Fruit fly (Drosophila melanogaster): ENCODE data around the gene drn.

The drn gene

dm6 chr3R:9399074-9399473, 59.1 kb downstream of the drn start:
- TF ChIP-seq psq (optimal IDR thresholded peaks at IDR 0.05) = no peak
- TF ChIP-seq Myc (optimal IDR thresholded peaks at IDR 0.05) = no peak
- no peak for TF ChIP-seq Sin3A (optimal IDR thresholded peaks at IDR 0.05)
- TF ChIP-seq insv (optimal IDR thresholded peaks at IDR 0.05) = no peak
- no peak for TF ChIP-seq ttk (optimal IDR thresholded peaks at IDR 0.05)
- no peak for TF ChIP-seq h (optimal IDR thresholded peaks at IDR 0.05)

DNA sequence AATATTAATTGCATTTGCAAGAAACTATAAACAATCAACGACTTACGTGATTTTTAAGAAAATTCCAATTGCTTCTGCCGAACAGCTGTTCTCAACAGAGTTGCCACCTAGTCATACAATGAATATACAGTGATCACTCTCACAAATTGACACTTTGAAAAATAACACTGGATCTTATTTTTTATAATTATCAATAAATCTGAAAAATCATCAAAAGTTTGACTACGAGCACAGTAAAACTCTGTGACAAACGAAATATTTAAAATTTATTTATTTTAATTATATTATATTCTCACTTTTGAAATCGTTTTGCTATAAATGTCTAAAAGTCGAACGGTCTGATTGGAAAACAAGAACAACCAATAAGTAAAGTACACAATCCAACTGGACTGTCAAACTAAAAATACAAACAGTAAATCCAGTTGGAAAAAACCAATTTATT, 60.0 kb downstream of the drn start, which contains the start of gene CG34117:
Gene CG34117, minus strand, starts transcription at position 103 of the 442 bp plus-strand sequence.
- TF ChIP-seq ttk (optimal IDR thresholded peaks at IDR 0.05) (no peak), Myc (optimal IDR thresholded peaks at IDR 0.05) (no peak), psq (optimal IDR thresholded peaks at IDR 0.05) (no peak), h (optimal IDR thresholded peaks at IDR 0.05) (no peak), insv (optimal IDR thresholded peaks at IDR 0.05) (no peak), Sin3A (optimal IDR thresholded peaks at IDR 0.05) (no peak)

DNA sequence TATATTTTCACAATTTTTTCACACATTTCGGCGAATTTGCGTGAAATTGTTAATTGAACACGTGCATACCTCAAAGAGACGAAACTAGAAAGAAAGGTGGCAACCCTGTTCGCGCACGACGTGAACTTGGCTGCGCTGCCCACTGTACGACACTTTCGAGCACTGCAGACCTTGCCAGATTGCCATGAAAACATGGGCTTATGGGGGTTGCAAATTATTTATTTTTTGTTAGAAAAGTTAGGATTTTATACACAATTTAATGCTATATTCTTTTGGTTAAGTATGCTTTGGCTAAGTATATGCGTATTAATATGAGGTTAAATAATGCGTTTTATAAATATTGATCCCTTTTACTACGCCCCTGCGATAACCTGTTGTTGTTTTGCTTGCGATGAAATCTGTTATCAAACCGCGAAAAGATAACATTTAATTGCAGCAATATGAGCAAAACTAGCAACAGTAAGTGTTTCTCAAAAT, 61.1 kb downstream of the drn start, which contains the start of the genes RpL34b and CG8132:
Gene RpL34b, minus strand, starts transcription at position 100 of the 477 bp plus-strand sequence.
Gene CG8132, plus strand, starts transcription at position 369 of the 477 bp plus-strand sequence.
- TF ChIP-seq Myc (optimal IDR thresholded peaks at IDR 0.05) (no peak), h (optimal IDR thresholded peaks at IDR 0.05) (no peak), ttk (optimal IDR thresholded peaks at IDR 0.05) (no peak), psq (optimal IDR thresholded peaks at IDR 0.05) (no peak), Sin3A (optimal IDR thresholded peaks at IDR 0.05) (no peak), insv (optimal IDR thresholded peaks at IDR 0.05) (no peak)

DNA sequence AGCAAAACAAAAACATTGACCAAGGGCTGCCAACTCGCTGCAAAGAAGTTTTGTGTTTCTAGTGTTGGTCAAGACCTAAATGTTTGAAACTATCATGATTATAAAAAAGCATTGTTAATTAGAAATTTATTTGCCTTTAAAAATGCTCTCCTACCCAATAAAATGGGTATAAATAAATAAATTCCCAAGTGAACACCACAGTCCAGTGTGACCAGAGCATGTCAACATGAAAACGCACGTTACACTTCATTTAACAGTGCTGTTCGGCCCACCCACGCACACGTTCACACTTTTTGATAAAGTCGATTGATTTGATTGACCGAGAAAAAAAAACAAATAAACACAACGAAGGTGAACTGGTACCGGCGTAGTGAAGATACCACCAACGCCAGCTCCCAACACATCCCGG, 64.1 kb downstream of the drn start, which contains the start of the genes CG9356, BBIP1 and CG8135:
Gene CG9356, minus strand, starts transcription at position 166 of the 409 bp plus-strand sequence.
Gene BBIP1, plus strand, starts transcription at position 282 of the 409 bp plus-strand sequence.
Gene CG8135, plus strand, starts transcription at position 282 of the 409 bp plus-strand sequence.
- TF ChIP-seq insv (optimal IDR thresholded peaks at IDR 0.05) = no peak
- no peak for TF ChIP-seq psq (optimal IDR thresholded peaks at IDR 0.05)
- no peak for TF ChIP-seq ttk (optimal IDR thresholded peaks at IDR 0.05)
- no peak for TF ChIP-seq Myc (optimal IDR thresholded peaks at IDR 0.05)

- TF ChIP-seq Sin3A (optimal IDR thresholded peaks at IDR 0.05) = no peak
- no peak for TF ChIP-seq Myc (optimal IDR thresholded peaks at IDR 0.05)
- no peak for TF ChIP-seq insv (optimal IDR thresholded peaks at IDR 0.05)
- TF ChIP-seq ttk (optimal IDR thresholded peaks at IDR 0.05) = no peak
- TF ChIP-seq h (optimal IDR thresholded peaks at IDR 0.05) = no peak
- no peak for TF ChIP-seq psq (optimal IDR thresholded peaks at IDR 0.05)
Observed at dm6 chr3R:9408069-9408468, 68.1 kb downstream of the drn start, which contains the start of gene CG44261. Gene CG44261, minus strand, starts transcription at chr3R:9408169.

DNA sequence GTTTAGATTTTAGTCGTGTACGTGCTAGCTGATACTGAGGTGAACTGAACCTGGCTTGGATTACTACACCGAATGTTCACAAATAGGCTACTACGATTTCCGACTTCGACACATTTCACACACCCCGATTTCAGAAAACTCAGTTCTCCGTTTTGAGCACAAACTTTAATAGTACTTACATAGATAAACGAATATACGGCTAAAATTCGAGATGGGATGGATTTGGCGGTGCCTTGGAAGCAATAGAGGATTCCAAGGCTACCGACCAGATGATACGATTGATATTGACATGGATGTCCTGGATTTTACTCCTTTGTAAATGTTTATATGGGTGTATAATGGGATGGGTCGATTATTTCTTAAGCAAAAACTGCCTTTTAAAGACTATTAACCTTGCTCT, 70.2 kb downstream of the drn start, which contains the start of gene betaTub85D:
Gene betaTub85D, minus strand, starts transcription at position 101 of the 400 bp plus-strand sequence.
- TF ChIP-seq Sin3A (optimal IDR thresholded peaks at IDR 0.05) = no peak
- TF ChIP-seq ttk (optimal IDR thresholded peaks at IDR 0.05) = no peak
- no peak for TF ChIP-seq h (optimal IDR thresholded peaks at IDR 0.05)

- TF ChIP-seq insv (optimal IDR thresholded peaks at IDR 0.05) (no peak), Sin3A (optimal IDR thresholded peaks at IDR 0.05) (no peak), Myc (optimal IDR thresholded peaks at IDR 0.05) (no peak), psq (optimal IDR thresholded peaks at IDR 0.05) (no peak), h (optimal IDR thresholded peaks at IDR 0.05) (no peak), ttk (optimal IDR thresholded peaks at IDR 0.05) (no peak)
Observed at dm6 chr3R:9411928-9412640, 72.1 kb downstream of the drn start, which contains the start of the genes Task7 and alpha-Man-IIa. Gene Task7, minus strand, starts transcription at chr3R:9412293. Gene alpha-Man-IIa, plus strand, starts transcription at chr3R:9412548.
